Worm (Caenorhabditis elegans) whole organism, late embryonic: ENCODE results near the gene Y26E6A.3.
A peak's percentile ranks its signal among the peaks of the same experiment; 100 is the strongest.

ENCODE experiments used
- C08G9.2 ChIP-seq: sonication (generic microtip); optimal IDR thresholded peaks from 2 replicates; lab custom pipeline; 2016; ENCODE audit warnings: mild to moderate bottlenecking, missing genetic modification characterization, moderate library complexity, missing compliant biosample characterization
- F13H6.1 ChIP-seq: sonication (generic microtip); optimal IDR thresholded peaks from 2 replicates; lab custom pipeline; 2016; ENCODE audit warnings: missing genetic modification characterization, missing compliant biosample characterization
- K02D7.2 ChIP-seq: sonication (generic microtip); optimal IDR thresholded peaks from 2 replicates; lab custom pipeline; 2017; ENCODE audit warnings: mild to moderate bottlenecking, missing genetic modification characterization, missing compliant biosample characterization
- K09A11.1 ChIP-seq: sonication (generic microtip); optimal IDR thresholded peaks from 2 replicates; lab custom pipeline; 2017; ENCODE audit warnings: antibody characterized with exemption, mild to moderate bottlenecking, missing genetic modification characterization, missing compliant biosample characterization; ENCODE audit not compliant: insufficient read depth
- ahr-1 ChIP-seq: sonication (generic microtip); optimal IDR thresholded peaks from 2 replicates; lab custom pipeline; 2016; ENCODE audit warnings: missing genetic modification characterization, missing compliant biosample characterization
- ceh-14 ChIP-seq: sonication (generic microtip); optimal IDR thresholded peaks from 2 replicates; lab custom pipeline; 2016; ENCODE audit warnings: missing genotype, missing genetic modification characterization, missing compliant biosample characterization
- ceh-19 ChIP-seq: fragments of 200-800 bp; sonication (Bioruptor generic); optimal IDR thresholded peaks from 2 replicates; lab custom pipeline; 2018; ENCODE audit warnings: mild to moderate bottlenecking, missing genetic modification characterization, missing compliant biosample characterization
- ceh-2 ChIP-seq: sonication (generic microtip); optimal IDR thresholded peaks from 2 replicates; lab custom pipeline; 2016; ENCODE audit warnings: missing genotype, missing genetic modification characterization, missing compliant biosample characterization
- ceh-24 ChIP-seq: sonication (generic microtip); optimal IDR thresholded peaks from 2 replicates; lab custom pipeline; 2016; ENCODE audit warnings: mild to moderate bottlenecking, missing genetic modification characterization, missing compliant biosample characterization
- ceh-30 ChIP-seq: fragments of 150-350 bp; optimal IDR thresholded peaks from 2 replicates; lab custom pipeline; 2014; ENCODE audit warnings: missing biosample characterization, missing genetic modification characterization
- ceh-31 ChIP-seq: sonication (generic microtip); optimal IDR thresholded peaks from 2 replicates; lab custom pipeline; 2016; ENCODE audit warnings: missing genetic modification characterization, missing compliant biosample characterization
- ceh-45 ChIP-seq: fragments of 200-800 bp; sonication (Bioruptor generic); IDR thresholded peaks from 2 replicates; pipeline ENCODE4 v1.3.6; 2022; ENCODE audit warnings: missing genetic modification reagents, missing genetic modification characterization, missing compliant biosample characterization
- ceh-48 ChIP-seq: sonication (generic microtip); optimal IDR thresholded peaks from 2 replicates; lab custom pipeline; 2016; ENCODE audit warnings: missing genetic modification characterization, inconsistent platforms, missing compliant biosample characterization
- ceh-6 ChIP-seq: fragments of 200-800 bp; sonication (Bioruptor generic); optimal IDR thresholded peaks from 2 replicates; lab custom pipeline; 2018; ENCODE audit warnings: mild to moderate bottlenecking, missing genetic modification characterization, missing compliant biosample characterization
- ceh-9 ChIP-seq: sonication (generic microtip); optimal IDR thresholded peaks from 2 replicates; lab custom pipeline; 2016; ENCODE audit warnings: mild to moderate bottlenecking, missing genetic modification characterization, inconsistent platforms, missing compliant biosample characterization
- dmd-4 ChIP-seq: sonication (generic microtip); optimal IDR thresholded peaks from 2 replicates; lab custom pipeline; 2016; ENCODE audit warnings: borderline replicate concordance, missing genetic modification characterization, missing compliant biosample characterization
- elt-2 ChIP-seq: sonication (generic microtip); optimal IDR thresholded peaks from 2 replicates; lab custom pipeline; 2016; ENCODE audit warnings: missing genetic modification reagents, missing genetic modification characterization, missing compliant biosample characterization
- elt-4 ChIP-seq: sonication (generic microtip); optimal IDR thresholded peaks from 2 replicates; lab custom pipeline; 2016; ENCODE audit warnings: missing genetic modification characterization, missing compliant biosample characterization
- fkh-10 ChIP-seq: fragments of 150-350 bp; optimal IDR thresholded peaks from 2 replicates; lab custom pipeline; 2014; ENCODE audit warnings: missing biosample characterization, missing genetic modification reagents, missing genetic modification characterization
- fkh-6 ChIP-seq: sonication (generic microtip); optimal IDR thresholded peaks from 2 replicates; lab custom pipeline; 2016; ENCODE audit warnings: missing genetic modification characterization, missing compliant biosample characterization
- hlh-13 ChIP-seq: fragments of 200-800 bp; sonication (Bioruptor generic); optimal IDR thresholded peaks from 2 replicates; lab custom pipeline; 2018; ENCODE audit warnings: mild to moderate bottlenecking, missing genetic modification characterization, missing compliant biosample characterization
- hlh-15 ChIP-seq: sonication (generic microtip); optimal IDR thresholded peaks from 2 replicates; lab custom pipeline; 2016; ENCODE audit warnings: missing genetic modification characterization, missing compliant biosample characterization
- hlh-30 ChIP-seq: sonication (generic microtip); optimal IDR thresholded peaks from 2 replicates; lab custom pipeline; 2017; ENCODE audit warnings: antibody characterized with exemption, missing genetic modification characterization, missing compliant biosample characterization; ENCODE audit not compliant: insufficient read depth
- hlh-8 ChIP-seq: sonication (generic microtip); optimal IDR thresholded peaks from 2 replicates; lab custom pipeline; 2016; ENCODE audit warnings: missing genotype, missing genetic modification characterization, missing compliant biosample characterization
- lim-6 ChIP-seq: sonication (generic microtip); optimal IDR thresholded peaks from 2 replicates; lab custom pipeline; 2016; ENCODE audit warnings: missing genetic modification characterization, missing compliant biosample characterization
- lin-11 ChIP-seq: fragments of 200-800 bp; sonication (Bioruptor generic); optimal IDR thresholded peaks from 2 replicates; lab custom pipeline; 2018; ENCODE audit warnings: mild to moderate bottlenecking, missing genetic modification characterization, missing compliant biosample characterization
- nhr-11 ChIP-seq: fragments of 150-350 bp; optimal IDR thresholded peaks from 2 replicates; lab custom pipeline; 2014; ENCODE audit warnings: missing biosample characterization, missing genetic modification characterization
- odd-2 ChIP-seq: sonication (generic microtip); optimal IDR thresholded peaks from 2 replicates; lab custom pipeline; 2017; ENCODE audit warnings: antibody characterized with exemption, mild to moderate bottlenecking, missing genetic modification characterization, missing compliant biosample characterization
- pat-9 ChIP-seq: fragments of 200-800 bp; sonication (Bioruptor generic); optimal IDR thresholded peaks from 2 replicates; lab custom pipeline; 2018; ENCODE audit warnings: mild to moderate bottlenecking, missing genetic modification characterization, moderate library complexity, missing compliant biosample characterization
- pax-1 ChIP-seq: fragments of 150-350 bp; optimal IDR thresholded peaks from 2 replicates; lab custom pipeline; 2014; ENCODE audit warnings: missing biosample characterization, missing genetic modification characterization
- rnt-1 ChIP-seq: sonication (generic microtip); optimal IDR thresholded peaks from 2 replicates; lab custom pipeline; 2016; ENCODE audit warnings: missing genetic modification characterization, missing compliant biosample characterization
- tbx-7 ChIP-seq: sonication (generic microtip); optimal IDR thresholded peaks from 2 replicates; lab custom pipeline; 2016; ENCODE audit warnings: missing genotype, missing genetic modification characterization, missing compliant biosample characterization
- unc-3 ChIP-seq, 2 experiments: fragments of 200-800 bp in 1 of 2; sonication (Bioruptor generic) in 1 of 2; sonication (generic microtip) in 1 of 2; conservative IDR thresholded peaks in 1 of 2; optimal IDR thresholded peaks in 1 of 2; 2 replicates each; pipeline versions ENCODE4 v1.3.6 to Lab custom; 2016 to 2022; ENCODE audit warnings: missing compliant biosample characterization in 2 of 2, missing genetic modification characterization in 2 of 2, missing genetic modification reagents in 1 of 2
- zip-5 ChIP-seq: sonication (generic microtip); optimal IDR thresholded peaks from 2 replicates; lab custom pipeline; 2016; ENCODE audit warnings: missing genetic modification characterization, missing compliant biosample characterization

Y26E6A.3 gene

DNA sequence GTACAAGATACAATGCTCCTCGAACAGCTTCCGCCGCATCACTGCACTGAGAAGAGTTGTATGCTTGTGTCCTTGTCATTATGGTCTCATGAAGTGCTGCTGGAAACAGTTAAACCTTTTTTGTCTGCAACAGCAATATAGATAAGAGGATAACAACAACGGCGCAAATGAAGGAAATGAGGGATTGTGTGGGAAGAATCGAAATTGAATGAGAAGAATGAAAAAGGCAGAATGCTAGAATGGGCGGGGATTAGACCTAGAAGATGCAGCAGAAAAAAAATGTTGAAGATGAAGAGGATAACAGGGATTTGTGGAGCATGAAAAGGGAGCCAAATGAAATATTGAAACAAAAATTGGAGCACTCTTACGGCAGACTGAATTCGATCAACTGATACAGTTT lies 16.5 kb downstream of the Y26E6A.3 start, which contains the start of gene sra-37:
Gene sra-37, minus strand, starts transcription at position 101 of the 400 bp plus-strand sequence.
- TF ChIP-seq hlh-13 (GFP tag; lab: Kevin White, UChicago), result no peak
- no peak for TF ChIP-seq lim-6 (tag; lab: Kevin White, UChicago)
- no peak for TF ChIP-seq ceh-19 (GFP tag; lab: Kevin White, UChicago)
- no peak for TF ChIP-seq ceh-14 (tag; lab: Kevin White, UChicago)
- TF ChIP-seq lin-11 (tag; lab: Kevin White, UChicago), result no peak
- TF ChIP-seq hlh-8, result no peak
- TF ChIP-seq ceh-45 (GFP tag; lab: Robert Waterston, UW), result no peak
- TF ChIP-seq C08G9.2, result no peak
- TF ChIP-seq pax-1 (tag; lab: Kevin White, UChicago), result no peak
- TF ChIP-seq odd-2 (tag; lab: Kevin White, UChicago), result no peak
- no peak for TF ChIP-seq unc-3 (GFP tag; conservative IDR thresholded peaks at IDR 0.05; lab: Robert Waterston, UW)
- no peak for TF ChIP-seq unc-3 (tag; optimal IDR thresholded peaks at IDR 0.05; lab: Kevin White, UChicago)
- TF ChIP-seq K02D7.2 (tag; lab: Kevin White, UChicago), result no peak
- TF ChIP-seq dmd-4 (tag; lab: Kevin White, UChicago), result no peak

DNA sequence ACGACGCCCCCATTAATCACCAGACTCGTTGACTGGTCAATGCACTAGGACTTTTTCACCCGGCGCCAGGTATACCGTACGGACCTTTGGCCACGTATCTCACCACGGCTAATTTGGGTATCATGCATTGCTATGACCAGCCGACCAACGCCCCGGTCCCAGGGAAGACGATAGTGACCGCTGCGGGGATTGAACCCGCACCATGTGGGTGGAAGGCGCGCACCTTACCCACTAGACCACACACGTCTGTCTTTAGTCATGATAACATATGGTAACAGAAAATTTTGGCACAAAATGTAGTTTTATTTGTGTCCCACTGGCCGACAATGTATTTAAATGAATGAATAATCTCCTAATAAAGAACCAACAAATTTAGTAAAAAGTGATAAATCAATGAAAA lies 23.6 kb downstream of the Y26E6A.3 start:
- no peak for TF ChIP-seq zip-5 (tag; lab: Kevin White, UChicago)
- no peak for TF ChIP-seq K09A11.1
- TF ChIP-seq F13H6.1 (tag; lab: Kevin White, UChicago), result no peak
- TF ChIP-seq fkh-6 (tag; lab: Kevin White, UChicago), result no peak
- no peak for TF ChIP-seq ceh-30 (tag; lab: Kevin White, UChicago)
- TF ChIP-seq tbx-7 (tag; lab: Kevin White, UChicago), result no peak

DNA sequence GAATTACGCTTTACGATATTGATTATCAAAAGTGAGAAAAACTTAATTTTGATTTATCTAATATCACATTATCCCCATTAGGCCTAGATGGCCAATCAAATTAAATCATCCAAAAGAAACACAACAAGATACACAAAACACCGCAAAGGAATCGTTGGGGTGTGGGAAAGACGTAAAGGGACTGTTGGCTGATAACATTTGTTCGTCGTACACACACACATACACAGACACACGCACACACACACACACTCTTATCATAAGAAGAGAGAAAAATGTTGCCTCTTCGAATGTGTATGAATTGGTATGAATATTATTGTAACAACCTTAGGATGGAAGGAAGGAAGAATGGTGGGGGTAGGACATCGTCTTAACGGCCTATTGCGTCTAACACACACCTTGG lies 24.6 kb downstream of the Y26E6A.3 start:
- TF ChIP-seq elt-2 (tag; lab: Kevin White, UChicago) (peak; percentile 85), ceh-6 (GFP tag; lab: Kevin White, UChicago) (no peak)

DNA sequence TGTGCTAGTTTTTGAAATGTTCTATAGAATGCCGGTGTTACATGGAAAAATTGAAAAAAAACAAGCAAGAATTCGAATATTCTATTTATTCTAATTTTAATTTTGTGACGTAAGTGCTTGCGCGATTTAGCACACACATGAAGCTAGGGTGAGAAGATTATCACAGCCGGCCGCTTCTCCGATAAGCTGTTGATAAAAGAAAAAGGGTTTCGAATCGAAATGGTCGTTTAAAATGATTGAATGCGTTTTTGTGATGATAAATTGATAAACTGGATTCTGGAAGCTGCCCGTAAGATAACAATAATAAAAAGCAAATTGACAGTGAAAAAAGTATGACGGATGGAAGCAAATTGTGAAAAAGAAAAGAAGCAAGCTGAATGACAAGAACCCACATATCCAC lies 25.6 kb downstream of the Y26E6A.3 start:
- TF ChIP-seq elt-2 (tag; lab: Kevin White, UChicago) (peak; percentile 57), pax-1 (tag; lab: Kevin White, UChicago) (no peak)

DNA sequence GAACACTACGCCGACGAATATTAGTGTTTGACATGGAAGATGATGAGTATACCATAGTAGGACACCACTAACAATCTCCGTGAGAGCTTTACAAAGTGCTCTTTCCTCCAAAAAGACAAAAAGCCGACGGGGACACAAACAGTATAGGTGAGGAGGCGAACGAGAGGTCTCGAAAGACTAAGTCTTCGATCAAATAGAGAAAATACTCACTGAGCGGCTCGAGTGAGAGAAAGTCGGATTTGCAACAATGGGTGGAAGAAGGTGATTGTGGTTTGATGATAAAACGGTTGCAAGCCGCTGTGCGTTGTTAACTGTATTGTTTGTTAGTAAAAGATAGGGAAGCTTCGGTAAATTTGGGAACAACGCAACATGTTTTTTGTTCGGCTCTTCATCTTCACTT lies 27.1 kb downstream of the Y26E6A.3 start, which contains the start of gene hlb-1:
Gene hlb-1, minus strand, starts transcription at position 101 of the 400 bp plus-strand sequence.
- TF ChIP-seq ahr-1 (tag; lab: Kevin White, UChicago) (no peak), lim-6 (tag; lab: Kevin White, UChicago) (no peak), ceh-19 (GFP tag; lab: Kevin White, UChicago) (no peak), ceh-24 (no peak), rnt-1 (no peak), pat-9 (no peak), hlh-13 (GFP tag; lab: Kevin White, UChicago) (no peak), hlh-30 (tag; lab: Kevin White, UChicago) (no peak), hlh-15 (tag; lab: Kevin White, UChicago) (no peak), nhr-11 (tag; lab: Kevin White, UChicago) (no peak), dmd-4 (tag; lab: Kevin White, UChicago) (no peak), zip-5 (tag; lab: Kevin White, UChicago) (no peak), ceh-9 (tag; lab: Kevin White, UChicago) (no peak), fkh-10 (GFP tag; lab: Kevin White, UChicago) (no peak), ceh-31 (tag; lab: Kevin White, UChicago) (no peak), elt-4 (tag; lab: Kevin White, UChicago) (no peak), C08G9.2 (no peak), ceh-48 (tag; lab: Kevin White, UChicago) (no peak), ceh-6 (GFP tag; lab: Kevin White, UChicago) (no peak), ceh-2 (tag; lab: Kevin White, UChicago) (no peak)
- TF ChIP-seq, all 69 proteins: peak for 0
